Worm (Caenorhabditis elegans) whole organism, L1 larva: ENCODE results near the gene cnnm-1.

Experiments
- jun-1 ChIP-seq: fragments of 150-350 bp; optimal IDR thresholded peaks from 2 replicates; lab custom pipeline; 2014; ENCODE audit warnings: missing biosample characterization, missing genetic modification reagents, missing genetic modification characterization

The cnnm-1 gene

ce11 chrIV:17150418-17150817, 56.2 kb downstream of the cnnm-1 start:
- no peak for TF ChIP-seq jun-1
- TF ChIP-seq, all 84 proteins: peak for 0
